Fruit fly (Drosophila melanogaster): ENCODE data around the gene Fbp2.

DNA sequence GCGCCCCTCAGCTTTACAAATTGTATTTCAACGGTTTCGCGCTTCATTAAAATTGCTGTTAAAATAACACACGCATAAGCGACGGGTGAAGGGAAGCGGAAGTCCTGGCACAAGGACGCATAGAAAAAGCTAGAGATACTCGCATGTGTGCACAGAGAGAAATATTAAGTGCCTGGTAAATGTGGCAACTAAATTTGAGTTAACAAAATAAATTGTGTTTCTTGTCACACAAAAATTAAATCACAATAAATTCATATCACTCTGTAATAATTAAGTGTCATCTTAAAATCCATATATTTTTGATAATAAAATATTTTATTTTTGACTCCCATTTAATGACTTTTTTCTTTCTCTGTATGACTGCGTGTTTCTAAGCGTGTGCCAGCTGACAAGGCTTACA lies 26.4 kb upstream of the Fbp2 start:
- no peak for TF ChIP-seq bab1 (GFP tag; optimal IDR thresholded peaks at IDR 0.05)
- TF ChIP-seq CG7045 (GFP tag; optimal IDR thresholded peaks at IDR 0.05) = no peak
- TF ChIP-seq Mnt (GFP tag; optimal IDR thresholded peaks at IDR 0.05) = no peak
- TF ChIP-seq cnc (optimal IDR thresholded peaks at IDR 0.05) = no peak
- TF ChIP-seq Crg-1 (GFP tag; optimal IDR thresholded peaks at IDR 0.05) = no peak
- TF ChIP-seq CG5204 (GFP tag; optimal IDR thresholded peaks at IDR 0.05) = no peak
- no peak for TF ChIP-seq toe (GFP tag; optimal IDR thresholded peaks at IDR 0.05)
- TF ChIP-seq tj (GFP tag; optimal IDR thresholded peaks at IDR 0.05) = no peak
- no peak for TF ChIP-seq Hr96 (GFP tag; optimal IDR thresholded peaks at IDR 0.05)
- TF ChIP-seq CG12768 (GFP tag; optimal IDR thresholded peaks at IDR 0.05) = no peak
